Worm (Caenorhabditis elegans) whole organism, L4/young adult: Measurements from ENCODE around the gene R01H2.4.

Experiments used
- W03F9.2 ChIP-seq: fragments of 150-350 bp; optimal IDR thresholded peaks from 2 replicates; lab custom pipeline; 2014; ENCODE audit warnings: missing biosample characterization, missing genetic modification characterization
- dao-5 ChIP-seq: sonication (generic microtip); optimal IDR thresholded peaks from 2 replicates; lab custom pipeline; 2016; ENCODE audit warnings: missing genotype, missing genetic modification characterization, moderate library complexity, missing compliant biosample characterization
- him-1 ChIP-seq: sonication (generic microtip); optimal IDR thresholded peaks from 2 replicates; lab custom pipeline; 2016; ENCODE audit warnings: missing genotype, missing genetic modification reagents, missing genetic modification characterization, missing compliant biosample characterization

ce11 chrIII:7012060-7012459 is 52.0 kb downstream of the R01H2.4 start:
- no peak for TF ChIP-seq dao-5 (tag; lab: Kevin White, UChicago)
- no peak for TF ChIP-seq W03F9.2
- TF ChIP-seq him-1 (tag; lab: Kevin White, UChicago): no peak
